Worm (Caenorhabditis elegans) whole organism, L1 larva: ENCODE measurements around the gene C42C1.19.

Experiments used
- aly-2 ChIP-seq: fragments of 150-350 bp; optimal IDR thresholded peaks from 2 replicates; lab custom pipeline; 2014; ENCODE audit warnings: missing biosample characterization, missing genetic modification characterization
- efl-3 ChIP-seq: fragments of 200-800 bp; sonication (Bioruptor generic); optimal IDR thresholded peaks from 2 replicates; lab custom pipeline; 2018; ENCODE audit warnings: mild to moderate bottlenecking, missing genetic modification characterization, missing compliant biosample characterization
- nhr-11 ChIP-seq: fragments of 150-350 bp; optimal IDR thresholded peaks from 2 replicates; lab custom pipeline; 2014; ENCODE audit warnings: missing biosample characterization, missing genetic modification characterization
- nhr-12 ChIP-seq: sonication (generic microtip); optimal IDR thresholded peaks from 2 replicates; lab custom pipeline; 2017; ENCODE audit warnings: missing biosample characterization, missing genetic modification characterization
- nhr-90 ChIP-seq: sonication (generic microtip); optimal IDR thresholded peaks from 2 replicates; lab custom pipeline; 2016; ENCODE audit warnings: mild to moderate bottlenecking, missing genetic modification characterization, missing compliant biosample characterization; ENCODE audit not compliant: poor library complexity
- unc-130 ChIP-seq: fragments of 150-350 bp; optimal IDR thresholded peaks from 2 replicates; lab custom pipeline; 2017; ENCODE audit warnings: missing biosample characterization, missing genetic modification characterization, inconsistent platforms

DNA sequence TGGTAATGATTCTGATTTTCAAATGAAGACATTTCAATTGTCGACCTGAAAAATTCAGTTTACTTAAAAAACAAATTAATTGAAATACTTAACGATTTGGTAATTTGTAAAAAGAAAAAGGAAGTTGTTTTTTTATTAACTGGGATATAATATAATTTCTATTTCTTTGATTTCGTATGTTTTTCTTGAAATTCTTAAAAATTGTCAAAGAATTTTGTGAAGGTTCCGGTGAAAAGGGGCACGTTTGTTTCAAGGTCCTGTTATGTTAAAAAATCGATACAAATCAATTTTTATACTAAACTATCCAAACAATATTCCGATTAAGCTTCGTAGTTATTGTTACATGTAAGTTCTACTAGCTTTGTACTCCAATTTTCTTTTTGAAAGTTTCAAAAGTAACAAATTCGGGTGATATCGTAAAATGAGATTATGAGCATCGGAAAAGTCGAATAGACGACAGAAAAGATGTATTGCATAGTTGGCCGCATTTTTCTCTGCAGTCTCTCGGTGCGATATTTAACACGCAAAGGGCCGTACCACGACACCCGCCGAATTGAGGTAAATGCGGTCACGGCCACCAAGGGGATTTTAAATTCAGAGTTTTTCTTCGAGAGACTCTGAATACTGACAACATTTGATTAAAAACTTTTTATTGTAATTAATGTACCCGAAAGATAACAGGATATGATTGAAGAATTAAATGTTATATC, 23.2 kb upstream of the C42C1.19 start, which contains the start of gene Y39C12A.9:
- TF ChIP-seq nhr-12 (tag; lab: Kevin White, UChicago) (no peak), nhr-90 (tag; lab: Kevin White, UChicago) (no peak), unc-130 (tag; lab: Kevin White, UChicago) (no peak), aly-2 (no peak), nhr-11 (tag; lab: Kevin White, UChicago) (no peak), efl-3 (GFP tag; lab: Kevin White, UChicago) (no peak)
